Fruit fly (Drosophila melanogaster) whole organism: Measurements from ENCODE around the gene qtc.

Experiments
- CG8478 ChIP-seq: fragments of >200 bp; optimal IDR thresholded peaks from 2 replicates; lab custom pipeline; 2018; ENCODE audit warnings: inconsistent platforms
- Dll ChIP-seq: fragments of >200 bp; optimal IDR thresholded peaks from 2 replicates; lab custom pipeline; 2017
- EcR ChIP-seq, 2 experiments: fragments of >200 bp; optimal IDR thresholded peaks; 2 replicates each; lab custom pipeline; 2017; ENCODE audit warnings: missing biosample characterization in 2 of 2, missing genetic modification characterization in 2 of 2, missing genetic modification reagents in 2 of 2
- pan ChIP-seq: fragments of >200 bp; optimal IDR thresholded peaks from 2 replicates; lab custom pipeline; 2017
- psq ChIP-seq: fragments of >200 bp; optimal IDR thresholded peaks from 2 replicates; lab custom pipeline; 2017
- usp ChIP-seq: fragments of >200 bp; optimal IDR thresholded peaks from 2 replicates; lab custom pipeline; 2017; ENCODE audit warnings: missing biosample characterization, missing genetic modification characterization, mixed read lengths

Gene qtc

dm6 chr2L:5055528-5055927 lies 5.1 kb upstream of the qtc start:
- TF ChIP-seq Dll (no peak), psq (lab: Kevin White, UChicago) (no peak), EcR (GFP tag; optimal IDR thresholded peaks at IDR 0.05; lab: Kevin White, UChicago) (no peak)

- TF ChIP-seq pan (lab: Kevin White, UChicago) (no peak), usp (GFP tag; lab: Kevin White, UChicago) (no peak), CG8478 (no peak), EcR (GFP tag; optimal IDR thresholded peaks at IDR 0.05; lab: Kevin White, UChicago) (no peak), psq (lab: Kevin White, UChicago) (no peak), Dll (no peak)
These were observed 2.5 kb upstream of the qtc start, which contains the start of gene Nepl3 for dm6 chr2L:5058094-5058493. Gene Nepl3 (minus strand): TSS chr2L:5058248.

- TF ChIP-seq pan (lab: Kevin White, UChicago) (no peak), EcR (GFP tag; optimal IDR thresholded peaks at IDR 0.05; lab: Kevin White, UChicago) (no peak), psq (lab: Kevin White, UChicago) (no peak), Dll (no peak), CG8478 (no peak), usp (GFP tag; lab: Kevin White, UChicago) (no peak)
These were observed 865 bp upstream of the qtc start, which contains the start of gene Rpn11 for dm6 chr2L:5059645-5060254. Gene Rpn11 (minus strand): TSS chr2L:5059790.

dm6 chr2L:5060952-5061478 lies 400 bp downstream of the qtc start:
- TF ChIP-seq Dll (no peak), pan (lab: Kevin White, UChicago) (no peak), usp (GFP tag; lab: Kevin White, UChicago) (no peak), CG8478 (no peak), EcR (GFP tag; optimal IDR thresholded peaks at IDR 0.05; lab: Kevin White, UChicago) (no peak), psq (lab: Kevin White, UChicago) (no peak)

- no peak for TF ChIP-seq Dll
- TF ChIP-seq usp (GFP tag; lab: Kevin White, UChicago): no peak
These were observed 2.3 kb downstream of the qtc start for dm6 chr2L:5062799-5063404.

- no peak for TF ChIP-seq EcR (GFP tag; optimal IDR thresholded peaks at IDR 0.05; lab: Kevin White, UChicago)
- no peak for TF ChIP-seq CG8478
- no peak for TF ChIP-seq psq (lab: Kevin White, UChicago)
- no peak for TF ChIP-seq pan (lab: Kevin White, UChicago)
- TF ChIP-seq Dll: no peak
- TF ChIP-seq usp (GFP tag; lab: Kevin White, UChicago): no peak
These were observed 3.3 kb downstream of the qtc start for dm6 chr2L:5063936-5064335.

- no peak for TF ChIP-seq psq (lab: Kevin White, UChicago)
- no peak for TF ChIP-seq Dll
- no peak for TF ChIP-seq EcR (GFP tag; optimal IDR thresholded peaks at IDR 0.05; lab: Kevin White, UChicago)
- no peak for TF ChIP-seq pan (lab: Kevin White, UChicago)
- no peak for TF ChIP-seq CG8478
- TF ChIP-seq usp (GFP tag; lab: Kevin White, UChicago): no peak
These were observed 10.4 kb downstream of the qtc start, which contains the start of gene RpL37A for dm6 chr2L:5070797-5071579. Gene RpL37A (plus strand): TSS chr2L:5070957.

- no peak for TF ChIP-seq CG8478
- TF ChIP-seq usp (GFP tag; lab: Kevin White, UChicago): no peak
- TF ChIP-seq EcR (GFP tag; optimal IDR thresholded peaks at IDR 0.05; lab: Kevin White, UChicago): no peak
- TF ChIP-seq Dll: no peak
- no peak for TF ChIP-seq pan (lab: Kevin White, UChicago)
- no peak for TF ChIP-seq psq (lab: Kevin White, UChicago)
These were observed 11.7 kb downstream of the qtc start for dm6 chr2L:5072357-5072756.

dm6 chr2L:5079200-5079599 lies 18.6 kb downstream of the qtc start:
- TF ChIP-seq psq (lab: Kevin White, UChicago): no peak
- TF ChIP-seq CG8478: no peak
- no peak for TF ChIP-seq Dll
- TF ChIP-seq EcR (GFP tag; optimal IDR thresholded peaks at IDR 0.05; lab: Kevin White, UChicago): no peak
- no peak for TF ChIP-seq usp (GFP tag; lab: Kevin White, UChicago)

dm6 chr2L:5080225-5080867 lies 19.7 kb downstream of the qtc start:
- TF ChIP-seq EcR (GFP tag; optimal IDR thresholded peaks at IDR 0.05; lab: Kevin White, UChicago): no peak
- TF ChIP-seq Dll: no peak
- no peak for TF ChIP-seq usp (GFP tag; lab: Kevin White, UChicago)
- TF ChIP-seq psq (lab: Kevin White, UChicago): no peak
- no peak for TF ChIP-seq pan (lab: Kevin White, UChicago)
- TF ChIP-seq CG8478: no peak

dm6 chr2L:5084586-5085257 lies 24.1 kb downstream of the qtc start:
- TF ChIP-seq EcR (GFP tag; optimal IDR thresholded peaks at IDR 0.05; lab: Kevin White, UChicago) (peak in 1 of 2 experiments; percentile 18), pan (lab: Kevin White, UChicago) (no peak)
